Worm (Caenorhabditis elegans) whole organism, midembryonic: ENCODE measurements around the gene Y49F6C.7.

ENCODE experiments used
- T22C8.4 ChIP-seq: fragments of 200-800 bp; sonication (Bioruptor generic); IDR thresholded peaks from 2 replicates; pipeline ENCODE4 v1.3.6; 2022; ENCODE audit warnings: missing genetic modification characterization, missing compliant biosample characterization
- cog-1 ChIP-seq: sonication (generic microtip); optimal IDR thresholded peaks from 2 replicates; lab custom pipeline; 2016; ENCODE audit warnings: missing genetic modification characterization, missing compliant biosample characterization
- flt-1 ChIP-seq: fragments of 200-800 bp; sonication (Bioruptor generic); IDR thresholded peaks from 2 replicates; pipeline ENCODE4 v1.3.6; 2022; ENCODE audit warnings: missing genetic modification characterization, missing compliant biosample characterization
- klf-2 ChIP-seq: fragments of 200-800 bp; sonication (Bioruptor generic); conservative IDR thresholded peaks from 2 replicates; pipeline ENCODE4 v1.3.6; 2022; ENCODE audit warnings: missing genetic modification reagents, missing genetic modification characterization, missing compliant biosample characterization
- med-1 ChIP-seq: sonication (generic microtip); optimal IDR thresholded peaks from 2 replicates; lab custom pipeline; 2017; ENCODE audit warnings: missing genetic modification characterization, mild to moderate bottlenecking, missing compliant biosample characterization, antibody characterized with exemption, missing genetic modification reagents; ENCODE audit not compliant: insufficient read depth
- ref-1 ChIP-seq: fragments of 200-800 bp; sonication (Bioruptor generic); conservative IDR thresholded peaks from 2 replicates; pipeline ENCODE4 v1.3.6; 2022; ENCODE audit warnings: missing genetic modification reagents, missing genetic modification characterization, missing compliant biosample characterization
- tab-1 ChIP-seq: fragments of 200-800 bp; sonication (Bioruptor generic); IDR thresholded peaks from 2 replicates; pipeline ENCODE4 v1.3.6; 2022; ENCODE audit warnings: missing genetic modification characterization, missing compliant biosample characterization
- ztf-23 ChIP-seq: fragments of 200-800 bp; sonication (Bioruptor generic); IDR thresholded peaks from 2 replicates; pipeline ENCODE4 v1.3.6; 2022; ENCODE audit warnings: missing genetic modification reagents, missing genetic modification characterization, missing compliant biosample characterization
- ztf-29 ChIP-seq: fragments of 200-800 bp; sonication (Bioruptor generic); IDR thresholded peaks from 2 replicates; pipeline ENCODE4 v1.3.6; 2022; ENCODE audit warnings: missing genetic modification reagents, missing genetic modification characterization, missing compliant biosample characterization

Y49F6C.7 gene

DNA sequence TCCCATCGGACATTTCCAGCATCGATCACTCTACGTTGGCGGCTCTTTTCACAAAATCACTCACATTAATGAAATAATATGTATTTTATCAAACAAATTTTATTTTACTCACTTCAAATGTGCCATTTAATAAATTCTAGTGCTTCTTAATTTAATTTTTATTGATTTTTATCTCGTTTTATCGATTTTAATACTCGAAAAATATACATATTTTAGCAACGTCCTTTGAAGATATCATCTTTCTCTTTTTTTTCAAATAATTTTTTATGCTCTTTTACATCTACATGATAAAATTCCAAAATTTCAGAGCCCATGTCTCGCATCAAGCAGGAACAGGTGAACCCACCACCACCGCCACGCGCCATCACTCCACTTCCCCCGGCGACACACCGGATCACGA lies 9.2 kb downstream of the Y49F6C.7 start, which contains the start of the genes lido-14 and bath-27:
TSS of gene lido-14 (plus strand) at position 301 of the 400 bp plus-strand sequence.
TSS of gene bath-27 (plus strand) at position 306 of the 400 bp plus-strand sequence.
- TF ChIP-seq med-1 (GFP tag; lab: Kevin White, UChicago) = no peak
- TF ChIP-seq ref-1 = no peak
- TF ChIP-seq cog-1 = no peak
- TF ChIP-seq flt-1 (GFP tag; lab: Robert Waterston, UW) = no peak
- TF ChIP-seq tab-1 = no peak
- TF ChIP-seq klf-2 (GFP tag; lab: Robert Waterston, UW) = no peak
- TF ChIP-seq ztf-23 (GFP tag; lab: Robert Waterston, UW) = no peak
- no peak for TF ChIP-seq ztf-29 (GFP tag; lab: Robert Waterston, UW)
- TF ChIP-seq T22C8.4 (GFP tag; lab: Robert Waterston, UW) = no peak

DNA sequence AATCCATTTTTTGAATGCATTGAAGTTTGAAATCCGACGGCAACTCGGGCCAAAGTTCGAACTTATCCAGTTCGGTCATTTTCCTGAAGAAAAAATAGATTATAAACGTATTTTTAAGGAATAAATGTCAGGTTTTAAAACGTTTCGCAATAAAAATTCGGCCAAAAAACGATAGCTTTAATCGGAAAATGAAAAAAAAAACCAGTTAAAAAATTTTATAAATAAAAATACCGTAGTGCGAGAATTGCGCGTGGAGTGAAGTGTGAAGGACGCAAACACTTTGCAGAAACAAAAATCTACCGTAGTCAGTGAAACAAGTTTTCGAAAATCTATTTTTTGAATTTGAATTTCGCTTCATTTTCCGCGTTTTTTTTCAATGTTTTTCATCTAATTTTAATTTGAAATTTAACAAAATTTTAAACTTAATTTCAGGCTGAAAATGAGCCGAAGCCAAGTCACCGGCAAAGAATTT lies 18.1 kb downstream of the Y49F6C.7 start, which contains the start of gene F14D2.8:
TSS of gene F14D2.8 (minus strand) at position 51 of the 472 bp plus-strand sequence.
- TF ChIP-seq ref-1 (no peak), T22C8.4 (GFP tag; lab: Robert Waterston, UW) (no peak), tab-1 (no peak), klf-2 (GFP tag; lab: Robert Waterston, UW) (no peak), cog-1 (no peak), med-1 (GFP tag; lab: Kevin White, UChicago) (no peak), flt-1 (GFP tag; lab: Robert Waterston, UW) (no peak), ztf-23 (GFP tag; lab: Robert Waterston, UW) (no peak), ztf-29 (GFP tag; lab: Robert Waterston, UW) (no peak)

DNA sequence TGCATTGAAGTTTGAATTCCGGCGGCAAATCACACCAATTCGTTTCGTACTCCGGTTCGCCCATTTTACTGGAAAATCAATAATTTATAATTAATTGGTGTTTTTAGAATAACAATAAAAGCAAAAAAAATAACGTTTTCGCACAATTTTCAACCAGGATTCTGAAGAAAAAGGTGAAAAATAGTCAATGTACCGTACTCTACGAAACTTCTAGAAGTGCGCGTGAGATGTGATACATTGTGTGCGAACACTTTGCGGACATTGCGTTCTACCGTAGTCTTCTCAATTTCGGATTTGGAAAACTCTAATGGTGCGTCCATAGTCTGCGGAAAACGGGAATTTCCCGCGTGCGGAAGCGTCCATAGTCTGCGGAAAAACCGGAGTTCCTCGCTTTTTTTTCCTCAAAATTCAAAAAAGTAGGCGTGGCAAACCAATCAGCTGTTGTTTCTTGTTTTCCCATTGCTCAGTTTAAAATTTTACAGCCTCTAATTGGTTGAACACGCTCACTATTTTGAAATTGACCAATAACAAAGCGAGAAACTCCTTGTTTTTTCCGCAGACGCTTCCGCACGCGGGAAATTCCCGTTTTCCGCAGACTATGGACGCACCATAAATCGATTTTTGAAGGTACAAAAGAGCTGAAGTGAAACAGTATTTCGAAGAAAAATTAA lies 19.9 kb downstream of the Y49F6C.7 start, which contains the start of the genes F14D2.14 and bath-29:
TSS of gene F14D2.14 (minus strand) at position 51 of the 671 bp plus-strand sequence.
TSS of gene bath-29 (plus strand) at position 621 of the 671 bp plus-strand sequence.
- no peak for TF ChIP-seq ztf-29 (GFP tag; lab: Robert Waterston, UW)
- TF ChIP-seq med-1 (GFP tag; lab: Kevin White, UChicago) = no peak
- TF ChIP-seq flt-1 (GFP tag; lab: Robert Waterston, UW) = no peak
- no peak for TF ChIP-seq ztf-23 (GFP tag; lab: Robert Waterston, UW)
- no peak for TF ChIP-seq ref-1
- no peak for TF ChIP-seq klf-2 (GFP tag; lab: Robert Waterston, UW)

DNA sequence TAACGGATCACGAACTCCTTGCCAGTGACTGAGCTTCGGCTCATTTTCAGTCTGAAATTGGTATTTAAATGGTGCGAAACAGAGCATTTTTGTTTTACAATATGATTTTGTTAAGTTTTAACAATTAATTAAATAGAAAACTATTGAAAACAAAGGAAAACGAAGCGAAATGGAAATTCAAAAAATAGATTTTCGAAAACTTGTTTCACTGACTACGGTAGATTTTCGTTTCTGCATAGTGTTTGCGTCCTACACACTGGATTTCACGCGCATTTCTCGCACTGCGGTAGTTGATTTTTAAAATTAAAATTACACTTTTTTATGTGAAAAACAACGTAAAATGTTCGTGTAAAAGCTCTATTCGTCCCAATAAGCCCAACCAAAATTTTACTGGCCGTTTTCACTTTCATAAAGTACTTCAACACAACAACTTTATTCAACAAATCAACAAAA lies 21.6 kb downstream of the Y49F6C.7 start, which contains the start of gene bath-30:
TSS of gene bath-30 (minus strand) at position 51 of the 453 bp plus-strand sequence.
- TF ChIP-seq ztf-29 (GFP tag; lab: Robert Waterston, UW) (no peak), ztf-23 (GFP tag; lab: Robert Waterston, UW) (no peak), flt-1 (GFP tag; lab: Robert Waterston, UW) (no peak), med-1 (GFP tag; lab: Kevin White, UChicago) (no peak), T22C8.4 (GFP tag; lab: Robert Waterston, UW) (no peak), klf-2 (GFP tag; lab: Robert Waterston, UW) (no peak), tab-1 (no peak), ref-1 (no peak), cog-1 (no peak)

DNA sequence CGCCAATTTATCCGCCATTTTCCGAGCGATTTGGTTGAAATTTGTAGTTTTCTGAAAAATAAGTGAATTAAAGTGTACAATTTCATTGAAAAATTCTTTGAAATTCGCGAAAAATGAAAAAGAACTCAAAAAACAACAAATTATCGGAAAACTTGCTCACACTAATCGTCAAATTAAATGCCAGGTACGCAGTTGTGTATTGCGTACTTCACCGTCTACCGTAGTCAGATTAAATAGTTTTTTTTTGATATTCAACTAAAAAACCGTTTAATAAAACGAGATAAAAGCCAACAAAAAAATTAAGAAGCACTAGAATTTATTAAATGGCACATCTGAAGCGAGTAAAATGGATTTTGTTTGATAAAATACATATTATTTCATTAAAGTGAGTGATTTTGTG lies 23.1 kb downstream of the Y49F6C.7 start, which contains the start of gene bath-28:
TSS of gene bath-28 (minus strand) at position 51 of the 400 bp plus-strand sequence.
- TF ChIP-seq ztf-23 (GFP tag; lab: Robert Waterston, UW) (no peak), ref-1 (no peak), klf-2 (GFP tag; lab: Robert Waterston, UW) (no peak), med-1 (GFP tag; lab: Kevin White, UChicago) (no peak), flt-1 (GFP tag; lab: Robert Waterston, UW) (no peak)

DNA sequence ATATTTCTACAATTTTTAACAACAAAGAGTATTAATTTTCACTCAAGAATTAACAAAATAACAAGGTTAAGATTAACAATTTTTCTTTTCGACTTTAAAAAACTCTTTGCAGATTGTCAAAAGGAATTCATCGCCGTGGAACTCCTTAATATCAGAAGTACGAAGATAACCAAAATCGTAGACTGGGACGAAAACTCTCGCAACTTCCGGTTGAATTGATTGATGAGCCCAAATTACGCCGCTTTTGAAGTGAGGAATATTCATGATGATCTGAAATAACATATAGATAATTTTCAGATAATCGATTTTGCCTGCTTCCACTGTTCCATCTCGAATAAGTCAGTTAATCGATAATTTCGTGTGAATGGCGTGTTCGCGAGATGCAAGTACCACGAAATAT lies 24.3 kb downstream of the Y49F6C.7 start, which contains the start of gene F14D2.15:
TSS of gene F14D2.15 (minus strand) at position 101 of the 400 bp plus-strand sequence.
- TF ChIP-seq T22C8.4 (GFP tag; lab: Robert Waterston, UW) = 0 out of 2 replicates have a peak, but pooled peaks have one; percentile 34
- TF ChIP-seq klf-2 (GFP tag; lab: Robert Waterston, UW) = no peak

DNA sequence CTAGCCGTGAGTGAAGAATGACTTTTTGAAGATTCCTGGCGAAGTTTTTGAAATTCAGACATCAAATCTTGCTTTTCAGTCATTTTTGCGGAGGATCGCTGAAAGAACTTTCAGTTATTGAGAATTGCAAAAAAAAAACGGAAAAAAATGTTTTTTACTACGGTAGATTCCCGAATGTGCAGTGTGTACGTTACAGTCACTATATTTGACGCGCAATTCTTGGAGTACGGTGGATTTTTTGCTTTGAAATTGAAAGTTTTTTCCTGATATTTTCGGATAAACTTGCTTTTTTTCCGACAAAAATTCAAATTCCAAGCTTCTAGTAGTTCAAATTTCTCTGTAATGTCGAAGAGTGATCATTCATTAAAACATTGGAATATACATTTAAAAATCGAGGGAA lies 26.0 kb downstream of the Y49F6C.7 start, which contains the start of gene F14D2.11:
TSS of gene F14D2.11 (minus strand) at position 101 of the 400 bp plus-strand sequence.
- TF ChIP-seq ztf-29 (GFP tag; lab: Robert Waterston, UW) (no peak), T22C8.4 (GFP tag; lab: Robert Waterston, UW) (no peak), klf-2 (GFP tag; lab: Robert Waterston, UW) (no peak), med-1 (GFP tag; lab: Kevin White, UChicago) (no peak), ref-1 (no peak), tab-1 (no peak), ztf-23 (GFP tag; lab: Robert Waterston, UW) (no peak), flt-1 (GFP tag; lab: Robert Waterston, UW) (no peak), cog-1 (no peak)

DNA sequence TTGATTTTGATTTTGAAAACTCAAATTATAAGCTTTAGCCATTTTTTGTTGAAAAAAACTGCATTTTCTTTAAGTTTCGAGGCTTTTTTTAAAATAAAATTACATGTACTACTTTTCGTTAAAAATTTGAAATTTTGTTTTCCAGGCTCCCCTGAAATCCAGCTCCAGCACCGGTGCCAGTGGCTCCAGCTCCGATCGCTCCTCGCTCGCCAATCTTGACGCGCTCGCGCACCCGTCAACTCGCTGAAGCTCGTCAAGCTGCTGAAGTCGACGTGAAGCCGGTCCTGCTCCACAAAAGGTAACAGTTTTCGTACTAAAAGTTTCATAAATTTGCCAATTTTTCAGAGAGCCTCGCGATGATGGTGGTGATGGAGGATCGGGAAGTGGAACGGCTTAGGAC lies 27.2 kb downstream of the Y49F6C.7 start:
- TF ChIP-seq cog-1 (no peak), ztf-29 (GFP tag; lab: Robert Waterston, UW) (no peak), med-1 (GFP tag; lab: Kevin White, UChicago) (no peak), T22C8.4 (GFP tag; lab: Robert Waterston, UW) (no peak), flt-1 (GFP tag; lab: Robert Waterston, UW) (no peak), tab-1 (no peak), ref-1 (no peak), klf-2 (GFP tag; lab: Robert Waterston, UW) (no peak), ztf-23 (GFP tag; lab: Robert Waterston, UW) (no peak)

DNA sequence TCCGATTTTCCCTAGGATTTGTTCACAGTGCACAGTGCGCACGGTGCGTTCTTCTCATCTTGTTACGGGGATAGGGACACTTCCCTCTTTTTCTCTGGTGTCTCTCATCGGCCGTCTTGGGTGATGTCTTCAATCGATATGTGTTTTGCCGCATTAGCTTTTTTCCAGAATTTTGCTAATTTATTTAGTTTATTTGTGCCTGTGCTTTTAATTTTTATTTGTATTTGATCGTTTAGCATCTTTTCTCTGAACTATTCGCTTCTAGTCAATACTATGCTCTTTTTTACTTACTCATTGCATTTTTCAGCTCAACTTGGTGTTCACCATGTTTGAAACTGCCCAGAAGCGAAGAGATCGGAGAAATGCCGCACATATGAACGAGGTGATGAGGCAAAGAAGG lies 27.7 kb downstream of the Y49F6C.7 start, which contains the start of gene F14D2.5:
TSS of gene F14D2.5 (plus strand) at position 301 of the 400 bp plus-strand sequence.
- TF ChIP-seq T22C8.4 (GFP tag; lab: Robert Waterston, UW) (peak; percentile 14; the same call in 1 of the 2 replicates), tab-1 (no peak), med-1 (GFP tag; lab: Kevin White, UChicago) (no peak)
